Worm (Caenorhabditis elegans) whole organism, L4/young adult: ENCODE results near the gene F59B10.5.

ENCODE experiments used
- W03F9.2 ChIP-seq: fragments of 150-350 bp; optimal IDR thresholded peaks from 2 replicates; lab custom pipeline; 2014; ENCODE audit warnings: missing biosample characterization, missing genetic modification characterization
- dao-5 ChIP-seq: sonication (generic microtip); optimal IDR thresholded peaks from 2 replicates; lab custom pipeline; 2016; ENCODE audit warnings: missing genotype, missing genetic modification characterization, moderate library complexity, missing compliant biosample characterization
- him-1 ChIP-seq: sonication (generic microtip); optimal IDR thresholded peaks from 2 replicates; lab custom pipeline; 2016; ENCODE audit warnings: missing genotype, missing genetic modification reagents, missing genetic modification characterization, missing compliant biosample characterization

Gene F59B10.5

ce11 chrII:10523583-10523982, at the start of gene F59B10.5:
TSS of gene F59B10.5 (minus strand) at chrII:10523683.
- TF ChIP-seq dao-5 = no peak
- no peak for TF ChIP-seq W03F9.2
- no peak for TF ChIP-seq him-1 (tag; lab: Kevin White, UChicago)

DNA sequence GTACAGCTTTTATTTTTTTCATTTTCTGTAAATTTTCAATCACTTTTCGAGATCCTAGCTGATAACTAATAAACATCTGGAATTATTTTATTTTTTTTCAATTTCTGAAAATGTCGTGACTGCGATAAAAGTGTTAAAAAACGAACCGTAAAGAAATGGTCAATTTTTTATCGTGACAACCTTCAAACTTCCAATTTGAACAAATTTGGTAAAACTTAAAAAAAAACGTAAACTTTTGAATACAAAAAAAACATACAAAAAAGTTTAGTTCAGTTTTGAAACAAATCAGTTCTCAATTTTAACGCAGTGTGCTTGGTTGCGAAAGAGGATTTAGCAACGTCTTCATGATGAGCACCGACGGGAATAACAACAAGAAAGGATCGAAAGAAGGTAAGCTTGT, 48.5 kb upstream of the F59B10.5 start, which contains the start of gene C06A1.3:
Gene C06A1.3 (plus strand): TSS at position 301 of the 400 bp plus-strand sequence.
- TF ChIP-seq dao-5 (no peak), him-1 (tag; lab: Kevin White, UChicago) (no peak), W03F9.2 (no peak)

- TF ChIP-seq dao-5 = no peak
- TF ChIP-seq him-1 (tag; lab: Kevin White, UChicago) = no peak
- TF ChIP-seq W03F9.2 = no peak
These were observed 46.8 kb upstream of the F59B10.5 start, which contains the start of gene txt-13 for ce11 chrII:10570302-10570701. TSS of gene txt-13 (plus strand) at chrII:10570602.

- TF ChIP-seq W03F9.2 = no peak
- TF ChIP-seq dao-5 = no peak
- no peak for TF ChIP-seq him-1 (tag; lab: Kevin White, UChicago)
These were observed 46.0 kb upstream of the F59B10.5 start for ce11 chrII:10569498-10569897.

- TF ChIP-seq him-1 (tag; lab: Kevin White, UChicago) (no peak), dao-5 (no peak), W03F9.2 (no peak)
These were observed 43.0 kb upstream of the F59B10.5 start for ce11 chrII:10566458-10566857.

DNA sequence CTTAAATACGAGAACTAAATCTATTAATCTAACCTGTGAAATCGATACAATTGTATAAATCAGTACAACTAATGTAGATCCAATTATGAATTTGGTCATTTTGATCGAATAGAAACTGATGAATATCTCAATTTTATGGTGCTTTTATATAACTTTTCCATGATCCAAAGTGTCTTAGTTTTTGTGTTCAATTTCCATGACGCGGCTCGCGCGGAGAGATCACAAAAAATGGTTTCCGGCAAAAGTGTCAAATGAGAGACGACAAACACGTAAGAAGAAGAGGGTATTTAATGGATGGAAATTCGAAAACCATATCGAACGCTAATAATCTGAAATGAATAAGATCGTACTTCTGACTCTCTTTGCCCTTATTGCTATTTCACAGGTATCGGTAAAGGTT, 41.1 kb upstream of the F59B10.5 start, which contains the start of the genes C06A1.6 and C06A1.7:
Gene C06A1.6 (minus strand): TSS at position 101 of the 400 bp plus-strand sequence.
Gene C06A1.7 (plus strand): TSS at position 314 of the 400 bp plus-strand sequence.
- TF ChIP-seq W03F9.2 (no peak), dao-5 (no peak), him-1 (tag; lab: Kevin White, UChicago) (no peak)

DNA sequence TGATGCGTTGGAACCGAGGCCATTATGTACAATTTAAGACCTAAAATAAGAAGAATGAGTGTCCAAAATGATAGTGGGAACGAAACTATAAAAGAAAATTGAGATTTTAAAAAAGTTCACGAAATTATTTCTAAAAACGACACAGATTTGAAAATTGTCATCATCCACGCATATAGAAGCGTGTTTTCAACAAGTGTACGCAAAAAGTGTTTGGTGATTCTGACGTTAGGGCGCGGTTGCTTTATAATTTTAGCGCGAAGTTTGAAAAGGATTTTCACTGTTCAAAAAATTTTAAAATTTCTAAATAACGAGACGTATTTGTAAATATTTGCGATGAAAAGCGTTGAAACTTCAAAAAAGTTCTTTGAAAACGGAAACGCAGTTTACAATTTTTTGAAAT, 39.9 kb upstream of the F59B10.5 start, which contains the start of gene cdc-48.1:
Gene cdc-48.1 (minus strand): TSS at position 40 of the 400 bp plus-strand sequence.
- TF ChIP-seq W03F9.2 = peak; percentile 99
- peak; percentile 80 for TF ChIP-seq dao-5
- peak; percentile 100 for TF ChIP-seq him-1 (tag; lab: Kevin White, UChicago)

DNA sequence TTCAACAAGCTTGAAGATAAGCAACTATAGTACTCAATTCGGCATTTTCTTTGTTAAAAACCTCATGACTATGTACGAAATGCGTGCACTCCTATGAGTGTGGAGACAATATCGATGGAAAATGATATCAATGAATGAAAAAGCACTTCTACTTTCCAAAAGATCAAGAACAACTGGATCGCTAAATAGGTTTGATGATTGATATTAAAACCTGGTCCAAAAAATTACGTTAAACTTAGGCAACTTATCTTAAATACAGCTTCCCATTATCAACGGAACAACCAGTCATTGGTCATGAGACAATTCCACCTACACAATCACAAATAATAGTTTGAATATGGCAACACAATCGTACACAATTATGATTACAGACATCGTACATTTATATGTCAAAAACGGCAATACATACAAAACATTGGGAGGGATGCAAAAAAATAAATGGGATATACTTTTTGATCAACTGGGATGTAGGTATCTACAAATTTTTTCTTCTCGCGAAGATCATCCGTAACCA, 36.2 kb upstream of the F59B10.5 start:
- TF ChIP-seq him-1 (tag; lab: Kevin White, UChicago) (no peak), W03F9.2 (no peak)

- no peak for TF ChIP-seq W03F9.2
- no peak for TF ChIP-seq dao-5
- no peak for TF ChIP-seq him-1 (tag; lab: Kevin White, UChicago)
These were observed 35.5 kb upstream of the F59B10.5 start for ce11 chrII:10558962-10559415.

- no peak for TF ChIP-seq dao-5
- TF ChIP-seq him-1 (tag; lab: Kevin White, UChicago) = no peak
- no peak for TF ChIP-seq W03F9.2
These were observed 34.9 kb upstream of the F59B10.5 start for ce11 chrII:10558345-10558744.

DNA sequence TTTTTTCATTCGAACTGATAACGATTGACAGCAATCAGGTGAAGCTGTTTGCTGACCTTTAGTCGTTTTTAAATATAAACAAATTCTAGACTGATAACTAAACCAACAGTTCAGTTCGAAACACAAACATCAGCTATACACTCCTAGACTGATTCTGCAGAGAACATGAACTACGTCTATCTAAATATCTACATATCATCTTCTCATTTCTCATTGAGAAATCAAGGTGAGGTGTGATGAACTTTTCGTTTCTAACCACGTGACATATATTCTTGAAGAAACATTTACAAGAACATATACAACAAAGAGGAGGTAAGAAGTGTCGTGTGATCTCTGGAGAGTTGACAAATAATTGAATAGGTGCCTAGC, 33.7 kb upstream of the F59B10.5 start:
- no peak for TF ChIP-seq him-1 (tag; lab: Kevin White, UChicago)
- no peak for TF ChIP-seq dao-5
- TF ChIP-seq W03F9.2 = no peak

DNA sequence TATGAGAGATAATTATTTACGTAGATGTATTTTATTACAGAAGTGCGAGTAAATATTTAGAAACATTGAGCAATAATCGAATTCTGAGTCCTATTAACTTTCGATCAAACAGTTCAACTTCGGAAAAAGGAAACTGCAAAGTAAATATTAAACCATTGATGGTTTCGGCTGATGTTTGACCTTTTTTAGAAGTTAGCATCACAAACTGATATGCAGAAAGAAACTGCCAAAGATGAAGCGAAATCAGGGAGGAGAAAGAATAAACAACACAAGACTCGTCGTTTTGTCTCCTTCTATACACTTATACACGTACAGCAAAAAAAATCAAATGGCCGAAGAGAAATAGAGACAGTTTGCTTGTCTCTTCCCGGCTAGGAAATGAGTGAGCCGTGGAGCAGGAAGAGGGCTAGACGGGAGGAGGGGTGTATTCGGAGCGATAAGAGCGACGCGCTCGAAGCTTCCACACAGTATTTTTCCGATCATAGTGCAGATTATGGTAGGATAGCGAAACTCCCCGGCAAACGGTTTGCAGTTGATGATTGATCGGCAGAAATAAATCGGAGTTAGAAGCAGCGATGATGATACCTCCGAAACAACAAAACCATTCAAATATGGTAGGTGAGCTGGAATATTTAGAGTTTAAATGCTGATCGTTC, 33.2 kb upstream of the F59B10.5 start:
- TF ChIP-seq W03F9.2 = no peak
- no peak for TF ChIP-seq him-1 (tag; lab: Kevin White, UChicago)
- TF ChIP-seq dao-5 = no peak

DNA sequence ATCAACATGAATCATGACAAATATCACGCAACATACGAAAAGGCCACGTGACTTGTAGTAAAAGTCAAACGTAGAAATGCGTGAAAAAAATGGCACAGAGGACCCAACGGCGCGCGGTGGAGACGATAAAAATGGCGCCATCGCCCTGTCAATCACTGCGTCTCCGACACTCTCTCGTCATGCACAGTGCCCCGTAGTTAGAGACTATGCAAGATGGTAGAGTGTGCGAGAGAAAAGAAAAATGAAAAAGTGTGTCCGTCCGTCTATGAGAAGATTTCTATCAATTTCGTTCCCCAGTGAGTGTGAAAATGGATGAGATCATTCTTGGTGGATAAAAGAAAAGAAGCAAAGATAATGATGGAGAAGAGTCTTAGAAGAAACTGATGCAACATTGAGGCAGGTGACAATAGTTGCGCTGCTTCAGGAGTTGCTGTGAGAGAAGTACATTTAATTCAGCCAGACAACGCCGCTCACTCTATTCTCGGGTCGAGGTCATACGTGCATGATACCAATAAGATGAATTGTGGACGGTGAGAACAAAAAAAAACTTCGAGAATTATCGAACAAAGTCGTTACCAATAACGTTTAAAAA, 32.1 kb upstream of the F59B10.5 start:
- TF ChIP-seq W03F9.2 (no peak), him-1 (tag; lab: Kevin White, UChicago) (no peak), dao-5 (no peak)

- TF ChIP-seq dao-5 = no peak
- no peak for TF ChIP-seq him-1 (tag; lab: Kevin White, UChicago)
- no peak for TF ChIP-seq W03F9.2
These were observed 31.5 kb upstream of the F59B10.5 start, which contains the start of gene mnk-1 for ce11 chrII:10554972-10555371. TSS of gene mnk-1 (minus strand) at chrII:10555044.

- TF ChIP-seq W03F9.2 (no peak), him-1 (tag; lab: Kevin White, UChicago) (no peak), dao-5 (no peak)
These were observed 30.5 kb upstream of the F59B10.5 start for ce11 chrII:10554046-10554399.
